Worm (Caenorhabditis elegans) whole organism, young adult: ENCODE data around the gene Y111B2A.1.

Experiments used
- B0019.2 ChIP-seq: fragments of 200-800 bp; sonication (Bioruptor generic); conservative IDR thresholded peaks from 2 replicates; pipeline ENCODE4 v1.3.6; 2022; ENCODE audit warnings: missing genetic modification reagents, missing genetic modification characterization, missing compliant biosample characterization
- C06A6.2 ChIP-seq: fragments of 200-800 bp; sonication (Bioruptor generic); conservative IDR thresholded peaks from 2 replicates; pipeline ENCODE4 v1.3.6; 2022; ENCODE audit warnings: missing genetic modification characterization, missing compliant biosample characterization
- F10E7.11 ChIP-seq: sonication (generic microtip); optimal IDR thresholded peaks from 2 replicates; lab custom pipeline; 2017; ENCODE audit warnings: mild to moderate bottlenecking, missing genetic modification characterization, moderate library complexity, missing compliant biosample characterization
- T07F8.4 ChIP-seq: sonication (generic microtip); optimal IDR thresholded peaks from 2 replicates; lab custom pipeline; 2016; ENCODE audit warnings: mild to moderate bottlenecking, missing genetic modification characterization, moderate library complexity, missing compliant biosample characterization
- T26A5.8 ChIP-seq: sonication (generic microtip); optimal IDR thresholded peaks from 2 replicates; lab custom pipeline; 2016; ENCODE audit warnings: missing genetic modification characterization, missing compliant biosample characterization
- Y95B8A.8 ChIP-seq: fragments of 200-800 bp; sonication (Bioruptor generic); IDR thresholded peaks from 2 replicates; pipeline ENCODE4 v1.3.6; 2022; ENCODE audit warnings: missing genetic modification reagents, missing genetic modification characterization, missing compliant biosample characterization
- ZK185.1 ChIP-seq: sonication (generic microtip); optimal IDR thresholded peaks from 2 replicates; lab custom pipeline; 2016; ENCODE audit warnings: mild to moderate bottlenecking, missing genetic modification characterization, missing compliant biosample characterization; ENCODE audit not compliant: poor library complexity, severe bottlenecking
- attf-5 ChIP-seq: fragments of 200-800 bp; sonication (Bioruptor generic); optimal IDR thresholded peaks from 2 replicates; lab custom pipeline; 2018; ENCODE audit warnings: mild to moderate bottlenecking, missing genetic modification characterization, missing compliant biosample characterization
- cebp-2 ChIP-seq: fragments of 200-800 bp; sonication (Bioruptor generic); IDR thresholded peaks from 2 replicates; pipeline ENCODE4 v1.3.6; 2022; ENCODE audit warnings: missing genetic modification characterization, missing compliant biosample characterization
- ceh-100 ChIP-seq: fragments of 200-800 bp; sonication (Bioruptor generic); IDR thresholded peaks from 2 replicates; pipeline ENCODE4 v1.3.6; 2022; ENCODE audit warnings: missing genetic modification reagents, missing genetic modification characterization, missing compliant biosample characterization
- ceh-40 ChIP-seq: fragments of 200-800 bp; sonication (Bioruptor generic); IDR thresholded peaks from 2 replicates; pipeline ENCODE4 v1.3.6; 2022; ENCODE audit warnings: missing genetic modification characterization, missing compliant biosample characterization
- ceh-58 ChIP-seq: fragments of 200-800 bp; sonication (Bioruptor generic); IDR thresholded peaks from 2 replicates; pipeline ENCODE4 v1.3.6; 2022; ENCODE audit warnings: missing genetic modification characterization, missing compliant biosample characterization
- die-1 ChIP-seq: sonication (generic microtip); optimal IDR thresholded peaks from 2 replicates; lab custom pipeline; 2016; ENCODE audit warnings: missing genotype, mild to moderate bottlenecking, missing genetic modification characterization, missing compliant biosample characterization
- dox-1 ChIP-seq: fragments of 200-800 bp; sonication (Bioruptor generic); IDR thresholded peaks from 2 replicates; pipeline ENCODE4 v1.3.6; 2022; ENCODE audit warnings: missing genetic modification reagents, missing genetic modification characterization, missing compliant biosample characterization
- dpl-1 ChIP-seq: fragments of 150-350 bp; optimal IDR thresholded peaks from 2 replicates; lab custom pipeline; 2014; ENCODE audit warnings: missing biosample characterization, missing genetic modification reagents, missing genetic modification characterization
- egl-44 ChIP-seq: fragments of 200-800 bp; sonication (Bioruptor generic); IDR thresholded peaks from 2 replicates; pipeline ENCODE4 v1.3.6; 2022; ENCODE audit warnings: missing genetic modification reagents, missing genetic modification characterization, missing compliant biosample characterization
- ets-4 ChIP-seq: fragments of 200-800 bp; sonication (Bioruptor generic); optimal IDR thresholded peaks from 2 replicates; lab custom pipeline; 2018; ENCODE audit warnings: mild to moderate bottlenecking, missing genetic modification characterization, missing compliant biosample characterization
- hlh-12 ChIP-seq: sonication (generic microtip); optimal IDR thresholded peaks from 2 replicates; lab custom pipeline; 2016; ENCODE audit warnings: missing genetic modification characterization, missing compliant biosample characterization
- hrde-1 ChIP-seq: sonication (generic microtip); optimal IDR thresholded peaks from 2 replicates; lab custom pipeline; 2016; ENCODE audit warnings: missing genetic modification characterization, mild to moderate bottlenecking, missing compliant biosample characterization, moderate library complexity, missing genotype, missing genetic modification reagents, borderline replicate concordance
- lag-1 ChIP-seq: fragments of 200-800 bp; sonication (Bioruptor generic); IDR thresholded peaks from 2 replicates; pipeline ENCODE4 v1.3.6; 2022; ENCODE audit warnings: missing genetic modification reagents, missing genetic modification characterization, missing compliant biosample characterization
- lin-35 ChIP-seq, 3 experiments: fragments of 150-350 bp in 2 of 3; sonication (generic microtip) in 1 of 3; optimal IDR thresholded peaks; 2 replicates each; lab custom pipeline; 2014 to 2018; ENCODE audit warnings: missing biosample characterization in 3 of 3, missing genetic modification characterization in 3 of 3, missing genetic modification reagents in 3 of 3
- lin-54 ChIP-seq: fragments of 200-800 bp; sonication (Bioruptor generic); optimal IDR thresholded peaks from 2 replicates; lab custom pipeline; 2018; ENCODE audit warnings: mild to moderate bottlenecking, missing genetic modification characterization, missing compliant biosample characterization
- lsl-1 ChIP-seq: fragments of 200-800 bp; sonication (Bioruptor generic); optimal IDR thresholded peaks from 2 replicates; lab custom pipeline; 2018; ENCODE audit warnings: mild to moderate bottlenecking, missing genetic modification characterization, moderate library complexity, missing compliant biosample characterization
- madf-10 ChIP-seq: sonication (generic microtip); optimal IDR thresholded peaks from 2 replicates; lab custom pipeline; 2016; ENCODE audit warnings: mild to moderate bottlenecking, missing genetic modification characterization, missing compliant biosample characterization
- madf-3 ChIP-seq: fragments of 200-800 bp; sonication (Bioruptor generic); IDR thresholded peaks from 2 replicates; pipeline ENCODE4 v1.3.6; 2022; ENCODE audit warnings: missing genetic modification reagents, missing genetic modification characterization, missing compliant biosample characterization
- madf-6 ChIP-seq: fragments of 200-800 bp; sonication (Bioruptor generic); IDR thresholded peaks from 2 replicates; pipeline ENCODE4 v1.3.6; 2022; ENCODE audit warnings: missing genetic modification reagents, missing genetic modification characterization, missing compliant biosample characterization
- mcd-1 ChIP-seq: fragments of 200-800 bp; sonication (Bioruptor generic); IDR thresholded peaks from 2 replicates; pipeline ENCODE4 v1.3.6; 2022; ENCODE audit warnings: missing genetic modification reagents, missing genetic modification characterization, missing compliant biosample characterization
- mes-4 ChIP-seq: sonication (generic microtip); optimal IDR thresholded peaks from 2 replicates; lab custom pipeline; 2016; ENCODE audit warnings: missing genotype, missing genetic modification characterization, missing compliant biosample characterization
- nfya-2 ChIP-seq: fragments of 200-800 bp; sonication (Bioruptor generic); IDR thresholded peaks from 2 replicates; pipeline ENCODE4 v1.3.6; 2022; ENCODE audit warnings: missing genetic modification reagents, missing genetic modification characterization, missing compliant biosample characterization
- nhr-27 ChIP-seq: fragments of 200-800 bp; sonication (Bioruptor generic); optimal IDR thresholded peaks from 2 replicates; lab custom pipeline; 2018; ENCODE audit warnings: mild to moderate bottlenecking, missing genetic modification characterization, moderate library complexity, missing compliant biosample characterization
- pbrm-1 ChIP-seq: fragments of 200-800 bp; sonication (Bioruptor generic); IDR thresholded peaks from 2 replicates; pipeline ENCODE4 v1.3.6; 2022; ENCODE audit warnings: missing genetic modification reagents, missing genetic modification characterization, missing compliant biosample characterization
- sdz-38 ChIP-seq: sonication (generic microtip); optimal IDR thresholded peaks from 2 replicates; lab custom pipeline; 2016; ENCODE audit warnings: missing genotype, missing genetic modification characterization, missing compliant biosample characterization
- sea-2 ChIP-seq: fragments of 200-800 bp; sonication (Bioruptor generic); IDR thresholded peaks from 2 replicates; pipeline ENCODE4 v1.3.6; 2022; ENCODE audit warnings: missing genetic modification characterization, missing compliant biosample characterization
- snpc-1.3 ChIP-seq: sonication (generic microtip); optimal IDR thresholded peaks from 2 replicates; lab custom pipeline; 2017; ENCODE audit warnings: missing genetic modification characterization, mild to moderate bottlenecking, missing compliant biosample characterization, antibody characterized with exemption, moderate library complexity, missing genotype, missing genetic modification reagents; ENCODE audit not compliant: insufficient read depth
- somi-1 ChIP-seq: fragments of 200-800 bp; sonication (Bioruptor generic); optimal IDR thresholded peaks from 2 replicates; lab custom pipeline; 2018; ENCODE audit warnings: mild to moderate bottlenecking, missing genetic modification characterization, missing compliant biosample characterization
- ztf-18 ChIP-seq: sonication (generic microtip); optimal IDR thresholded peaks from 2 replicates; lab custom pipeline; 2016; ENCODE audit warnings: missing genotype, mild to moderate bottlenecking, missing genetic modification characterization, missing compliant biosample characterization
- ztf-3 ChIP-seq: fragments of 200-800 bp; sonication (Bioruptor generic); optimal IDR thresholded peaks from 2 replicates; lab custom pipeline; 2018; ENCODE audit warnings: mild to moderate bottlenecking, missing genetic modification characterization, missing compliant biosample characterization

Y111B2A.1 gene

ce11 chrIII:12496449-12496848 is 1.0 kb upstream of the Y111B2A.1 start, which contains the start of gene herd-1 (continued):
- TF ChIP-seq T26A5.8 (tag; lab: Kevin White, UChicago) (no peak), ztf-3 (no peak), nfya-2 (GFP tag; lab: Robert Waterston, UW) (0 out of 2 replicates have a peak, but pooled peaks have one; percentile 78), ztf-18 (tag; lab: Kevin White, UChicago) (peak; percentile 20), pbrm-1 (GFP tag; lab: Robert Waterston, UW) (peak; percentile 56; the same call in 1 of the 2 replicates), Y95B8A.8 (GFP tag; lab: Robert Waterston, UW) (peak; percentile 76; the same call in 1 of the 2 replicates), die-1 (peak; percentile 41), mcd-1 (GFP tag; lab: Robert Waterston, UW) (peak; percentile 42; the same call in 1 of the 2 replicates), hlh-12 (tag; lab: Kevin White, UChicago) (no peak), madf-6 (GFP tag; lab: Robert Waterston, UW) (peak; percentile 70), lag-1 (GFP tag; lab: Robert Waterston, UW) (no peak), ceh-100 (0 out of 2 replicates have a peak, but pooled peaks have one; percentile 43), madf-3 (GFP tag; lab: Robert Waterston, UW) (peak; percentile 71; the same call in 1 of the 2 replicates), ceh-40 (GFP tag; lab: Robert Waterston, UW) (no peak)

ce11 chrIII:12491984-12492383 is 3.5 kb downstream of the Y111B2A.1 start, which contains the start of gene Y49E10.25:
Y49E10.25 (minus strand) TSS chrIII:12492084.
- no peak for TF ChIP-seq nhr-27 (tag; lab: Kevin White, UChicago)
- no peak for TF ChIP-seq attf-5
- no peak for TF ChIP-seq C06A6.2
- TF ChIP-seq B0019.2 (GFP tag; lab: Robert Waterston, UW), result no peak
- no peak for TF ChIP-seq ets-4
- TF ChIP-seq madf-3 (GFP tag; lab: Robert Waterston, UW), result no peak
- TF ChIP-seq F10E7.11, result no peak
- TF ChIP-seq lsl-1, result no peak
- no peak for TF ChIP-seq cebp-2 (GFP tag; lab: Robert Waterston, UW)
- no peak for TF ChIP-seq ZK185.1 (tag; lab: Kevin White, UChicago)
- TF ChIP-seq T07F8.4, result no peak
- no peak for TF ChIP-seq mes-4
- no peak for TF ChIP-seq ceh-58 (GFP tag; lab: Robert Waterston, UW)

- TF ChIP-seq dox-1 (no peak), lin-35 (GFP tag; optimal IDR thresholded peaks at IDR 0.05; lab: Kevin White, UChicago) (no peak), madf-10 (tag; lab: Kevin White, UChicago) (no peak), snpc-1.3 (tag; lab: Kevin White, UChicago) (no peak), dpl-1 (GFP tag; lab: Kevin White, UChicago) (no peak), lag-1 (GFP tag; lab: Robert Waterston, UW) (no peak), nfya-2 (GFP tag; lab: Robert Waterston, UW) (no peak), madf-6 (GFP tag; lab: Robert Waterston, UW) (no peak), hrde-1 (tag; lab: Kevin White, UChicago) (no peak), T07F8.4 (no peak), lsl-1 (no peak), ztf-18 (tag; lab: Kevin White, UChicago) (no peak), lin-54 (GFP tag; lab: Kevin White, UChicago) (no peak), somi-1 (GFP tag; lab: Kevin White, UChicago) (no peak), sea-2 (GFP tag; lab: Robert Waterston, UW) (no peak), sdz-38 (tag; lab: Kevin White, UChicago) (no peak), egl-44 (GFP tag; lab: Robert Waterston, UW) (no peak)
Measured at ce11 chrIII:12484432-12484831, 11.0 kb downstream of the Y111B2A.1 start, which contains the start of gene arrd-16. arrd-16 (plus strand) TSS chrIII:12484732.
